Fruit fly (Drosophila melanogaster) whole organism, embryonic: Measurements from ENCODE around the gene CG33293.

Source experiments
- CG1024 ChIP-seq: fragments of 200-800 bp; sonication (Bioruptor generic); IDR thresholded peaks from 2 replicates; pipeline ENCODE4 v1.3.6; 2022; ENCODE audit warnings: missing biosample characterization, missing genetic modification characterization
- CG10565 ChIP-seq: fragments of 200-800 bp; sonication (Bioruptor generic); optimal IDR thresholded peaks from 3 replicates; lab custom pipeline; 2016; ENCODE audit warnings: missing biosample characterization, mild to moderate bottlenecking, missing genetic modification characterization
- CG10959 ChIP-seq: fragments of 200-800 bp; sonication (Bioruptor generic); IDR thresholded peaks from 2 replicates; pipeline ENCODE4 v1.3.6; 2022; ENCODE audit warnings: missing biosample characterization, missing genetic modification characterization
- CG11456 ChIP-seq: fragments of 200-800 bp; sonication (Bioruptor generic); IDR thresholded peaks from 3 replicates; pipeline ENCODE4 v1.3.6; 2022; ENCODE audit warnings: missing biosample characterization, missing genetic modification characterization
- CG11504 ChIP-seq: fragments of 200-800 bp; sonication (Bioruptor generic); optimal IDR thresholded peaks from 3 replicates; lab custom pipeline; 2019; ENCODE audit warnings: missing biosample characterization, mild to moderate bottlenecking, missing genetic modification characterization, moderate library complexity
- CG12071 ChIP-seq: fragments of 200-800 bp; sonication (Bioruptor generic); optimal IDR thresholded peaks from 3 replicates; lab custom pipeline; 2018; ENCODE audit warnings: missing biosample characterization, mild to moderate bottlenecking, missing genetic modification characterization
- CG12744 ChIP-seq: fragments of 200-800 bp; sonication (Bioruptor generic); optimal IDR thresholded peaks from 2 replicates; lab custom pipeline; 2016; ENCODE audit warnings: missing biosample characterization, missing genetic modification characterization
- CG13123 ChIP-seq: fragments of 200-800 bp; sonication (Bioruptor generic); optimal IDR thresholded peaks from 2 replicates; lab custom pipeline; 2016; ENCODE audit warnings: missing biosample characterization, missing genetic modification characterization
- CG13624 ChIP-seq: fragments of 200-800 bp; sonication (Bioruptor generic); optimal IDR thresholded peaks from 2 replicates; lab custom pipeline; 2016; ENCODE audit warnings: missing biosample characterization, missing genetic modification characterization
- CG13775 ChIP-seq: fragments of 200-800 bp; sonication (Bioruptor generic); optimal IDR thresholded peaks from 3 replicates; lab custom pipeline; 2017; ENCODE audit warnings: missing biosample characterization, mild to moderate bottlenecking, missing genetic modification characterization
- CG14050 ChIP-seq: fragments of 200-800 bp; sonication (Bioruptor generic); IDR thresholded peaks from 3 replicates; pipeline ENCODE4 v1.3.6; 2022; ENCODE audit warnings: missing biosample characterization, missing genetic modification characterization
- CG15073 ChIP-seq: fragments of 200-800 bp; sonication (Bioruptor generic); optimal IDR thresholded peaks from 2 replicates; lab custom pipeline; 2016; ENCODE audit warnings: missing biosample characterization, missing genetic modification characterization
- CG15601 ChIP-seq: fragments of 200-800 bp; sonication (Bioruptor generic); optimal IDR thresholded peaks from 3 replicates; lab custom pipeline; 2019; ENCODE audit warnings: missing biosample characterization, mild to moderate bottlenecking, missing genetic modification characterization, moderate library complexity
- CG17328 ChIP-seq: fragments of 200-800 bp; sonication (Bioruptor generic); IDR thresholded peaks from 2 replicates; pipeline ENCODE4 v1.3.6; 2022; ENCODE audit warnings: missing biosample characterization, missing genetic modification characterization
- CG18764 ChIP-seq: fragments of 200-800 bp; sonication (Bioruptor generic); optimal IDR thresholded peaks from 3 replicates; lab custom pipeline; 2016; ENCODE audit warnings: missing biosample characterization, missing genetic modification characterization
- CG2129 ChIP-seq: fragments of 200-800 bp; sonication (Bioruptor generic); IDR thresholded peaks from 2 replicates; pipeline ENCODE4 v1.3.6; 2022; ENCODE audit warnings: missing biosample characterization, missing genetic modification characterization; ENCODE audit not compliant: partially characterized antibody
- CG3163 ChIP-seq: fragments of 200-800 bp; sonication (Bioruptor generic); optimal IDR thresholded peaks from 3 replicates; lab custom pipeline; 2016; ENCODE audit warnings: missing biosample characterization, missing genetic modification characterization
- CG3281 ChIP-seq: fragments of 200-800 bp; sonication (Bioruptor generic); optimal IDR thresholded peaks from 3 replicates; lab custom pipeline; 2017; ENCODE audit warnings: missing biosample characterization, mild to moderate bottlenecking, missing genetic modification characterization
- CG33557 ChIP-seq: fragments of 200-800 bp; sonication (Bioruptor generic); optimal IDR thresholded peaks from 2 replicates; lab custom pipeline; 2019; ENCODE audit warnings: missing biosample characterization, mild to moderate bottlenecking, missing genetic modification characterization, moderate library complexity
- CG3407 ChIP-seq: fragments of 200-800 bp; sonication (Bioruptor generic); optimal IDR thresholded peaks from 2 replicates; lab custom pipeline; 2018; ENCODE audit warnings: missing biosample characterization, mild to moderate bottlenecking, missing genetic modification characterization
- CG34376 ChIP-seq: fragments of 200-800 bp; sonication (Bioruptor generic); optimal IDR thresholded peaks from 2 replicates; lab custom pipeline; 2018; ENCODE audit warnings: missing biosample characterization, mild to moderate bottlenecking, missing genetic modification characterization
- CG6654 ChIP-seq: fragments of 200-800 bp; sonication (Bioruptor generic); optimal IDR thresholded peaks from 2 replicates; lab custom pipeline; 2017; ENCODE audit warnings: missing biosample characterization, mild to moderate bottlenecking, missing genetic modification characterization
- CG7271 ChIP-seq: fragments of 200-800 bp; sonication (Bioruptor generic); optimal IDR thresholded peaks from 2 replicates; lab custom pipeline; 2018; ENCODE audit warnings: missing biosample characterization, mild to moderate bottlenecking, missing genetic modification characterization, moderate library complexity
- CTCF ChIP-seq: fragments of 200-800 bp; sonication (Bioruptor generic); optimal IDR thresholded peaks from 2 replicates; lab custom pipeline; 2017; ENCODE audit warnings: missing biosample characterization, mild to moderate bottlenecking, missing genetic modification characterization, moderate library complexity
- D19B ChIP-seq: fragments of 200-800 bp; sonication (Bioruptor generic); optimal IDR thresholded peaks from 2 replicates; lab custom pipeline; 2017; ENCODE audit warnings: missing biosample characterization, mild to moderate bottlenecking, missing genetic modification characterization
- Eip74EF ChIP-seq, 2 experiments: fragments of 200-800 bp in 1 of 2; fragments of >200 bp in 1 of 2; sonication (Bioruptor generic) in 1 of 2; optimal IDR thresholded peaks; 2 replicates each; lab custom pipeline; 2017 to 2019; ENCODE audit warnings: missing biosample characterization in 2 of 2, missing genetic modification characterization in 2 of 2, mild to moderate bottlenecking in 1 of 2, moderate library complexity in 1 of 2
- Fer1 ChIP-seq: fragments of 200-800 bp; sonication (Bioruptor generic); optimal IDR thresholded peaks from 2 replicates; lab custom pipeline; 2017; ENCODE audit warnings: missing biosample characterization, mild to moderate bottlenecking, missing genetic modification characterization
- Gsc ChIP-seq: fragments of 200-800 bp; sonication (Bioruptor generic); IDR thresholded peaks from 2 replicates; pipeline ENCODE4 v1.3.6; 2022; ENCODE audit warnings: missing biosample characterization, missing genetic modification characterization
- Hr3 ChIP-seq: fragments of 200-800 bp; sonication (Bioruptor generic); optimal IDR thresholded peaks from 3 replicates; lab custom pipeline; 2016; ENCODE audit warnings: missing biosample characterization, missing genetic modification characterization
- Max ChIP-seq: fragments of 200-800 bp; sonication (Bioruptor generic); optimal IDR thresholded peaks from 2 replicates; lab custom pipeline; 2016; ENCODE audit warnings: missing biosample characterization, mild to moderate bottlenecking, missing genetic modification characterization
- NC2β ChIP-seq: fragments of 200-800 bp; sonication (Bioruptor generic); optimal IDR thresholded peaks from 2 replicates; lab custom pipeline; 2016; ENCODE audit warnings: missing biosample characterization, missing genetic modification characterization
- Neu2 ChIP-seq: fragments of 200-800 bp; sonication (Bioruptor generic); optimal IDR thresholded peaks from 3 replicates; lab custom pipeline; 2016; ENCODE audit warnings: missing biosample characterization, missing genetic modification characterization, borderline replicate concordance
- Stat92E ChIP-seq, 3 experiments: fragments of >200 bp in 2 of 3; fragments of 200-800 bp in 1 of 3; sonication (Bioruptor generic) in 1 of 3; optimal IDR thresholded peaks; 2 replicates each; lab custom pipeline; 2017 to 2019; ENCODE audit warnings: missing biosample characterization in 3 of 3, missing genetic modification characterization in 3 of 3, mild to moderate bottlenecking in 1 of 3, moderate library complexity in 1 of 3
- Vsx1 ChIP-seq: fragments of 200-800 bp; sonication (Bioruptor generic); optimal IDR thresholded peaks from 2 replicates; lab custom pipeline; 2017; ENCODE audit warnings: missing biosample characterization, mild to moderate bottlenecking, missing genetic modification characterization, missing genetic modification reagents
- btn ChIP-seq: fragments of 200-800 bp; sonication (Bioruptor generic); optimal IDR thresholded peaks from 2 replicates; lab custom pipeline; 2016; ENCODE audit warnings: missing biosample characterization, missing genetic modification characterization
- hkb ChIP-seq, 2 experiments: fragments of 200-800 bp in 1 of 2; fragments of >200 bp in 1 of 2; sonication (Bioruptor generic) in 1 of 2; IDR thresholded peaks in 1 of 2; optimal IDR thresholded peaks in 1 of 2; 2 replicates each; pipeline versions ENCODE4 v1.3.6 to Lab custom; 2017 to 2022; ENCODE audit warnings: missing biosample characterization in 1 of 2, missing genetic modification characterization in 1 of 2
- jing ChIP-seq: fragments of 200-800 bp; sonication (Bioruptor generic); optimal IDR thresholded peaks from 2 replicates; lab custom pipeline; 2018; ENCODE audit warnings: missing biosample characterization, mild to moderate bottlenecking, missing genetic modification characterization
- oc ChIP-seq: fragments of 200-800 bp; sonication (Bioruptor generic); optimal IDR thresholded peaks from 2 replicates; lab custom pipeline; 2018; ENCODE audit warnings: missing biosample characterization, mild to moderate bottlenecking, missing genetic modification characterization, moderate library complexity
- ranshi ChIP-seq: fragments of 200-800 bp; sonication (Bioruptor generic); IDR thresholded peaks from 2 replicates; pipeline ENCODE4 v1.3.6; 2022; ENCODE audit warnings: missing biosample characterization, missing genetic modification characterization
- ro ChIP-seq: fragments of 200-800 bp; sonication (Bioruptor generic); IDR thresholded peaks from 2 replicates; pipeline ENCODE4 v1.3.6; 2022; ENCODE audit warnings: missing biosample characterization, missing genetic modification characterization
- row ChIP-seq: fragments of 200-800 bp; sonication (Bioruptor generic); IDR thresholded peaks from 3 replicates; pipeline ENCODE4 v1.3.6; 2022; ENCODE audit warnings: missing biosample characterization, missing genetic modification characterization
- salm ChIP-seq: fragments of 200-800 bp; sonication (Bioruptor generic); optimal IDR thresholded peaks from 2 replicates; lab custom pipeline; 2018; ENCODE audit warnings: missing biosample characterization, mild to moderate bottlenecking, missing genetic modification characterization
- schlank ChIP-seq: fragments of 200-800 bp; sonication (Bioruptor generic); optimal IDR thresholded peaks from 2 replicates; lab custom pipeline; 2018; ENCODE audit warnings: missing biosample characterization, mild to moderate bottlenecking, missing genetic modification characterization
- stc ChIP-seq: fragments of 200-800 bp; sonication (Bioruptor generic); IDR thresholded peaks from 2 replicates; pipeline ENCODE4 v1.3.6; 2022; ENCODE audit warnings: missing biosample characterization, missing genetic modification characterization
- tin ChIP-seq: fragments of 200-800 bp; sonication (Bioruptor generic); optimal IDR thresholded peaks from 3 replicates; lab custom pipeline; 2016; ENCODE audit warnings: missing biosample characterization, missing genetic modification characterization
- tx ChIP-seq: fragments of 200-800 bp; sonication (Bioruptor generic); optimal IDR thresholded peaks from 2 replicates; lab custom pipeline; 2016; ENCODE audit warnings: missing biosample characterization, missing genetic modification characterization
- zen ChIP-seq: fragments of 200-800 bp; sonication (Bioruptor generic); optimal IDR thresholded peaks from 3 replicates; lab custom pipeline; 2018; ENCODE audit warnings: missing biosample characterization, mild to moderate bottlenecking, missing genetic modification characterization, moderate library complexity
- zfh2 ChIP-seq: fragments of 200-800 bp; sonication (Bioruptor generic); optimal IDR thresholded peaks from 2 replicates; lab custom pipeline; 2016; ENCODE audit warnings: missing biosample characterization, missing genetic modification characterization

Gene CG33293

dm6 chr3R:5263311-5264250 lies 23.0 kb upstream of the CG33293 start (continued):
- peak; percentile 55 for TF ChIP-seq CG12071 (GFP tag; lab: Kevin White, UChicago)
- peak; percentile 66; the same call in 1 of the 2 replicates for TF ChIP-seq stc (GFP tag; lab: Robert Waterston, UW)
- peak; percentile 46 for TF ChIP-seq CG7271
- no peak for TF ChIP-seq CG2129
- peak; percentile 89 for TF ChIP-seq Hr3
- no peak; the same call in 1 of the 2 replicates for TF ChIP-seq ro (GFP tag; lab: Robert Waterston, UW)
- TF ChIP-seq CG13624, result peak; percentile 9
- peak; percentile 8 for TF ChIP-seq zfh2 (GFP tag; lab: Kevin White, UChicago)
- peak; percentile 55 for TF ChIP-seq CG17328
- no peak for TF ChIP-seq Gsc
- peak; percentile 33 for TF ChIP-seq CG10565
- no peak for TF ChIP-seq Stat92E (GFP tag; optimal IDR thresholded peaks at IDR 0.05; lab: Kevin White, UChicago)
- TF ChIP-seq CG11456 (GFP tag; lab: Robert Waterston, UW), result peak; percentile 84; the same call in 2 of the 3 replicates
- TF ChIP-seq Eip74EF (GFP tag; optimal IDR thresholded peaks at IDR 0.05; lab: Kevin White, UChicago), result peak in 1 of 2 experiments; percentile 96
- TF ChIP-seq jing (GFP tag; lab: Kevin White, UChicago), result peak; percentile 41
- TF ChIP-seq Fer1 (GFP tag; lab: Kevin White, UChicago), result peak; percentile 85
- no peak for TF ChIP-seq NC2β (GFP tag; lab: Kevin White, UChicago)
- TF ChIP-seq CG10959 (GFP tag; lab: Robert Waterston, UW), result 0 out of 2 replicates have a peak, but pooled peaks have one; percentile 32
- peak; percentile 49; the same call in 1 of the 3 replicates for TF ChIP-seq CG14050
- peak; percentile 88 for TF ChIP-seq CG13775 (GFP tag; lab: Kevin White, UChicago)
- TF ChIP-seq CG11504 (tag; lab: Kevin White, UChicago), result peak; percentile 93
- TF ChIP-seq CG15601 (tag; lab: Kevin White, UChicago), result peak; percentile 73
- no peak for TF ChIP-seq tx
- TF ChIP-seq ranshi (GFP tag; lab: Robert Waterston, UW), result no peak; the same call in 1 of the 2 replicates
- peak; percentile 82 for TF ChIP-seq tin
- TF ChIP-seq CG12744, result no peak
- no peak for TF ChIP-seq CG34376 (GFP tag; lab: Kevin White, UChicago)
- peak; percentile 91 for TF ChIP-seq CG3281 (GFP tag; lab: Kevin White, UChicago)
- no peak for TF ChIP-seq Neu2
- TF ChIP-seq Vsx1 (GFP tag; lab: Kevin White, UChicago), result peak; percentile 84
- peak; percentile 43 for TF ChIP-seq CG3407
- peak; percentile 55 for TF ChIP-seq CG13123 (GFP tag; lab: Kevin White, UChicago)
- peak; percentile 23 for TF ChIP-seq schlank (tag; lab: Kevin White, UChicago)
- TF ChIP-seq CG18764 (GFP tag; lab: Kevin White, UChicago), result peak; percentile 53
- TF ChIP-seq CG3163 (GFP tag; lab: Kevin White, UChicago), result no peak
- peak; percentile 72 for TF ChIP-seq CG33557 (GFP tag; lab: Kevin White, UChicago)
- peak; percentile 78 for TF ChIP-seq salm
- TF ChIP-seq hkb (optimal IDR thresholded peaks at IDR 0.05; lab: Kevin White, UChicago), result no peak
- peak; percentile 68 for TF ChIP-seq hkb (GFP tag; IDR thresholded peaks at IDR 0.05; lab: Robert Waterston, UW)
- peak; percentile 63 for TF ChIP-seq D19B
- peak; percentile 53 for TF ChIP-seq CG6654
- peak; percentile 69 for TF ChIP-seq Max (GFP tag; lab: Kevin White, UChicago)
- TF ChIP-seq CG1024 (GFP tag; lab: Robert Waterston, UW), result no peak
- peak; percentile 45 for TF ChIP-seq CTCF (GFP tag; lab: Kevin White, UChicago)
- TF ChIP-seq oc, result peak; percentile 50
- TF ChIP-seq CG15073 (GFP tag; lab: Kevin White, UChicago), result no peak
- no peak for TF ChIP-seq btn
- peak; percentile 77 for TF ChIP-seq row (GFP tag; lab: Robert Waterston, UW)
- TF ChIP-seq zen (tag; lab: Kevin White, UChicago), result peak; percentile 73
